Fruit fly (Drosophila melanogaster): ENCODE measurements around the gene ntc.

dm6 chr3L:3785002-3785661 lies 21.1 kb downstream of the ntc start:
- no peak for TF ChIP-seq Clk (GFP tag; optimal IDR thresholded peaks at IDR 0.05)
- TF ChIP-seq CG7101 (tag; optimal IDR thresholded peaks at IDR 0.05), result no peak
- no peak for TF ChIP-seq CG7045 (GFP tag; optimal IDR thresholded peaks at IDR 0.05)
- no peak for TF ChIP-seq Crg-1 (GFP tag; optimal IDR thresholded peaks at IDR 0.05)
- TF ChIP-seq CG33017 (tag; optimal IDR thresholded peaks at IDR 0.05), result no peak
- no peak for TF ChIP-seq Hr96 (GFP tag; optimal IDR thresholded peaks at IDR 0.05)
